Worm (Caenorhabditis elegans) whole organism, young adult: Measurements from ENCODE around the gene D1086.11.

Source experiments
- F10E7.11 ChIP-seq: sonication (generic microtip); optimal IDR thresholded peaks from 2 replicates; lab custom pipeline; 2017; ENCODE audit warnings: mild to moderate bottlenecking, missing genetic modification characterization, moderate library complexity, missing compliant biosample characterization
- F22D6.2 ChIP-seq: sonication (generic microtip); optimal IDR thresholded peaks from 2 replicates; lab custom pipeline; 2016; ENCODE audit warnings: mild to moderate bottlenecking, missing genetic modification characterization, missing compliant biosample characterization
- F37B4.10 ChIP-seq: fragments of 200-800 bp; sonication (Bioruptor generic); IDR thresholded peaks from 2 replicates; pipeline ENCODE4 v1.3.6; 2022; ENCODE audit warnings: missing genetic modification characterization, missing compliant biosample characterization
- akir-1 ChIP-seq: fragments of 200-800 bp; sonication (Bioruptor generic); optimal IDR thresholded peaks from 2 replicates; lab custom pipeline; 2018; ENCODE audit warnings: mild to moderate bottlenecking, missing genetic modification characterization, moderate library complexity, missing compliant biosample characterization
- aptf-2 ChIP-seq: fragments of 200-800 bp; sonication (Bioruptor generic); conservative IDR thresholded peaks from 2 replicates; pipeline ENCODE4 v1.3.6; 2022; ENCODE audit warnings: missing genetic modification reagents, missing genetic modification characterization, missing compliant biosample characterization
- ceh-40 ChIP-seq: fragments of 200-800 bp; sonication (Bioruptor generic); IDR thresholded peaks from 2 replicates; pipeline ENCODE4 v1.3.6; 2022; ENCODE audit warnings: missing genetic modification characterization, missing compliant biosample characterization
- let-607 ChIP-seq, 2 experiments: fragments of 200-800 bp in 1 of 2; sonication (Bioruptor generic) in 1 of 2; sonication (generic microtip) in 1 of 2; optimal IDR thresholded peaks; 2 replicates each; lab custom pipeline; 2016 to 2018; ENCODE audit warnings: mild to moderate bottlenecking in 2 of 2, missing compliant biosample characterization in 2 of 2, missing genetic modification characterization in 2 of 2, moderate library complexity in 2 of 2, missing genotype in 1 of 2
- lsy-27 ChIP-seq: sonication (generic microtip); optimal IDR thresholded peaks from 2 replicates; lab custom pipeline; 2017; ENCODE audit warnings: missing genetic modification characterization, mild to moderate bottlenecking, missing compliant biosample characterization, antibody characterized with exemption, missing genotype, borderline replicate concordance; ENCODE audit not compliant: insufficient read depth
- mxl-1 ChIP-seq: sonication (generic microtip); optimal IDR thresholded peaks from 2 replicates; lab custom pipeline; 2016; ENCODE audit warnings: missing genetic modification characterization, missing compliant biosample characterization
- pha-4 ChIP-seq: fragments of 150-350 bp; sonication (generic microtip); optimal IDR thresholded peaks from 2 replicates; lab custom pipeline; 2014; ENCODE audit warnings: missing biosample characterization, missing genetic modification reagents, missing genetic modification characterization
- unc-62 ChIP-seq: fragments of 150-350 bp; optimal IDR thresholded peaks from 2 replicates; lab custom pipeline; 2014; ENCODE audit warnings: missing biosample characterization, missing genetic modification reagents, missing genetic modification characterization
- ztf-22 ChIP-seq: fragments of 200-800 bp; sonication (Bioruptor generic); optimal IDR thresholded peaks from 2 replicates; lab custom pipeline; 2018; ENCODE audit warnings: mild to moderate bottlenecking, missing genetic modification characterization, moderate library complexity, missing compliant biosample characterization

- TF ChIP-seq pha-4 (no peak), unc-62 (GFP tag; lab: Kevin White, UChicago) (no peak), lsy-27 (no peak), F37B4.10 (GFP tag; lab: Robert Waterston, UW) (no peak), F10E7.11 (tag; lab: Kevin White, UChicago) (no peak), aptf-2 (no peak), F22D6.2 (tag; lab: Kevin White, UChicago) (no peak), ztf-22 (no peak), mxl-1 (no peak), let-607 (tag; optimal IDR thresholded peaks at IDR 0.05; lab: Kevin White, UChicago) (no peak), akir-1 (GFP tag; lab: Kevin White, UChicago) (no peak), ceh-40 (no peak)
Observed at ce11 chrV:14082453-14082852, 8.2 kb downstream of the D1086.11 start, which contains the start of gene D1086.10.
